Worm (Caenorhabditis elegans) whole organism, late embryonic: ENCODE data around the gene col-85.

Experiments
- C08G9.2 ChIP-seq: sonication (generic microtip); optimal IDR thresholded peaks from 2 replicates; lab custom pipeline; 2016; ENCODE audit warnings: mild to moderate bottlenecking, missing genetic modification characterization, moderate library complexity, missing compliant biosample characterization
- K09A11.1 ChIP-seq: sonication (generic microtip); optimal IDR thresholded peaks from 2 replicates; lab custom pipeline; 2017; ENCODE audit warnings: antibody characterized with exemption, mild to moderate bottlenecking, missing genetic modification characterization, missing compliant biosample characterization; ENCODE audit not compliant: insufficient read depth
- Y22D7AL.16 ChIP-seq: sonication (generic microtip); optimal IDR thresholded peaks from 2 replicates; lab custom pipeline; 2016; ENCODE audit warnings: missing genetic modification characterization, missing compliant biosample characterization
- ama-1 ChIP-seq: fragments of 150-350 bp; optimal IDR thresholded peaks from 2 replicates; lab custom pipeline; 2014
- ceh-14 ChIP-seq: sonication (generic microtip); optimal IDR thresholded peaks from 2 replicates; lab custom pipeline; 2016; ENCODE audit warnings: missing genotype, missing genetic modification characterization, missing compliant biosample characterization
- ceh-19 ChIP-seq: fragments of 200-800 bp; sonication (Bioruptor generic); optimal IDR thresholded peaks from 2 replicates; lab custom pipeline; 2018; ENCODE audit warnings: mild to moderate bottlenecking, missing genetic modification characterization, missing compliant biosample characterization
- ceh-22 ChIP-seq: sonication (generic microtip); optimal IDR thresholded peaks from 2 replicates; lab custom pipeline; 2017; ENCODE audit warnings: missing biosample characterization, missing genetic modification characterization
- ceh-34 ChIP-seq: sonication (generic microtip); optimal IDR thresholded peaks from 2 replicates; lab custom pipeline; 2016; ENCODE audit warnings: mild to moderate bottlenecking, missing genetic modification characterization, missing compliant biosample characterization
- ceh-48 ChIP-seq: sonication (generic microtip); optimal IDR thresholded peaks from 2 replicates; lab custom pipeline; 2016; ENCODE audit warnings: missing genetic modification characterization, inconsistent platforms, missing compliant biosample characterization
- ceh-6 ChIP-seq: fragments of 200-800 bp; sonication (Bioruptor generic); optimal IDR thresholded peaks from 2 replicates; lab custom pipeline; 2018; ENCODE audit warnings: mild to moderate bottlenecking, missing genetic modification characterization, missing compliant biosample characterization
- che-1 ChIP-seq: sonication (generic microtip); optimal IDR thresholded peaks from 2 replicates; lab custom pipeline; 2016; ENCODE audit warnings: mild to moderate bottlenecking, missing genetic modification characterization, missing compliant biosample characterization
- ets-4 ChIP-seq: sonication (generic microtip); optimal IDR thresholded peaks from 2 replicates; lab custom pipeline; 2016; ENCODE audit warnings: missing genetic modification characterization, missing compliant biosample characterization
- fax-1 ChIP-seq: sonication (generic microtip); optimal IDR thresholded peaks from 2 replicates; lab custom pipeline; 2016; ENCODE audit warnings: missing genotype, missing genetic modification characterization, missing compliant biosample characterization
- fkh-6 ChIP-seq: sonication (generic microtip); optimal IDR thresholded peaks from 2 replicates; lab custom pipeline; 2016; ENCODE audit warnings: missing genetic modification characterization, missing compliant biosample characterization
- hlh-30 ChIP-seq: sonication (generic microtip); optimal IDR thresholded peaks from 2 replicates; lab custom pipeline; 2017; ENCODE audit warnings: antibody characterized with exemption, missing genetic modification characterization, missing compliant biosample characterization; ENCODE audit not compliant: insufficient read depth
- lim-6 ChIP-seq: sonication (generic microtip); optimal IDR thresholded peaks from 2 replicates; lab custom pipeline; 2016; ENCODE audit warnings: missing genetic modification characterization, missing compliant biosample characterization
- lin-11 ChIP-seq: fragments of 200-800 bp; sonication (Bioruptor generic); optimal IDR thresholded peaks from 2 replicates; lab custom pipeline; 2018; ENCODE audit warnings: mild to moderate bottlenecking, missing genetic modification characterization, missing compliant biosample characterization
- madf-2 ChIP-seq: sonication (generic microtip); optimal IDR thresholded peaks from 2 replicates; lab custom pipeline; 2017; ENCODE audit warnings: missing genetic modification characterization, missing compliant biosample characterization
- mec-3 ChIP-seq: sonication (generic microtip); optimal IDR thresholded peaks from 2 replicates; lab custom pipeline; 2016; ENCODE audit warnings: borderline replicate concordance, missing genetic modification characterization, missing compliant biosample characterization
- nfya-1 ChIP-seq: sonication (generic microtip); optimal IDR thresholded peaks from 2 replicates; lab custom pipeline; 2017; ENCODE audit warnings: missing genetic modification characterization, mild to moderate bottlenecking, missing compliant biosample characterization, antibody characterized with exemption, moderate library complexity
- nhr-11 ChIP-seq: fragments of 150-350 bp; optimal IDR thresholded peaks from 2 replicates; lab custom pipeline; 2014; ENCODE audit warnings: missing biosample characterization, missing genetic modification characterization
- nhr-232 ChIP-seq: sonication (generic microtip); optimal IDR thresholded peaks from 2 replicates; lab custom pipeline; 2016; ENCODE audit warnings: missing genetic modification characterization, missing compliant biosample characterization
- pax-1 ChIP-seq: fragments of 150-350 bp; optimal IDR thresholded peaks from 2 replicates; lab custom pipeline; 2014; ENCODE audit warnings: missing biosample characterization, missing genetic modification characterization
- pha-4 ChIP-seq: fragments of 150-350 bp; optimal IDR thresholded peaks from 2 replicates; lab custom pipeline; 2018; ENCODE audit warnings: missing biosample characterization, missing genetic modification reagents, missing genetic modification characterization
- sdc-2 ChIP-seq: sonication (generic microtip); optimal IDR thresholded peaks from 2 replicates; lab custom pipeline; 2016; ENCODE audit warnings: missing genotype, missing genetic modification characterization, missing compliant biosample characterization
- sox-2 ChIP-seq: fragments of 200-800 bp; sonication (Bioruptor generic); IDR thresholded peaks from 2 replicates; pipeline ENCODE4 v1.3.6; 2022; ENCODE audit warnings: missing genetic modification reagents, missing genetic modification characterization, missing compliant biosample characterization
- sox-4 ChIP-seq: sonication (generic microtip); optimal IDR thresholded peaks from 2 replicates; lab custom pipeline; 2017; ENCODE audit warnings: mild to moderate bottlenecking, missing genetic modification characterization, inconsistent platforms, missing compliant biosample characterization
- tbx-2 ChIP-seq: sonication (generic microtip); optimal IDR thresholded peaks from 2 replicates; lab custom pipeline; 2016; ENCODE audit warnings: missing genetic modification characterization, missing compliant biosample characterization
- ttx-3 ChIP-seq: sonication (generic microtip); optimal IDR thresholded peaks from 2 replicates; lab custom pipeline; 2016; ENCODE audit warnings: missing genetic modification reagents, missing genetic modification characterization, missing compliant biosample characterization
- unc-3 ChIP-seq, 2 experiments: fragments of 200-800 bp in 1 of 2; sonication (Bioruptor generic) in 1 of 2; sonication (generic microtip) in 1 of 2; conservative IDR thresholded peaks in 1 of 2; optimal IDR thresholded peaks in 1 of 2; 2 replicates each; pipeline versions ENCODE4 v1.3.6 to Lab custom; 2016 to 2022; ENCODE audit warnings: missing compliant biosample characterization in 2 of 2, missing genetic modification characterization in 2 of 2, missing genetic modification reagents in 1 of 2
- unc-42 ChIP-seq: sonication (generic microtip); optimal IDR thresholded peaks from 2 replicates; lab custom pipeline; 2016; ENCODE audit warnings: missing genotype, missing genetic modification characterization, missing compliant biosample characterization
- unc-55 ChIP-seq: sonication (generic microtip); optimal IDR thresholded peaks from 2 replicates; lab custom pipeline; 2017; ENCODE audit warnings: missing biosample characterization, missing genetic modification reagents, missing genetic modification characterization

The col-85 gene

DNA sequence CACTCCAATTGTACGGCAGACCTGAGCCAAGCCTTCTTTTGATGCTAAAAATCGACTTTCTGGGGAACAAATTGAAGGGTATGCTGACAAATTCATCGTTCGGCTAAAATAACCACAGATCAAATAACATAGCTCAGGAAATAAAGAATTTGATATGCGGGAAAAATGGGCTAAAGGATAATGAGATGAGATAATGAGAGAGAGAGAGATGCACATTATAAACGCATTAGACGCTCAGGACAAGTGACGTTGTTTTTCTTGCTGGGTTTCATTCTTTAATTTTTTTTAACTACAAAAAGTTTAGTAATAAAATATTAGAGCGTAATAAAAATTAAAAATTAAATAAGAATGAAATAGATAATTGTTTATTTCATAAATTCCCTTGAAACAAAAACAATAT is 19.7 kb upstream of the col-85 start, which contains the start of gene srh-69:
Gene srh-69, minus strand, starts transcription at position 101 of the 400 bp plus-strand sequence.
- no peak for TF ChIP-seq Y22D7AL.16 (tag; lab: Kevin White, UChicago)
- TF ChIP-seq, all 69 proteins: peak for 0

DNA sequence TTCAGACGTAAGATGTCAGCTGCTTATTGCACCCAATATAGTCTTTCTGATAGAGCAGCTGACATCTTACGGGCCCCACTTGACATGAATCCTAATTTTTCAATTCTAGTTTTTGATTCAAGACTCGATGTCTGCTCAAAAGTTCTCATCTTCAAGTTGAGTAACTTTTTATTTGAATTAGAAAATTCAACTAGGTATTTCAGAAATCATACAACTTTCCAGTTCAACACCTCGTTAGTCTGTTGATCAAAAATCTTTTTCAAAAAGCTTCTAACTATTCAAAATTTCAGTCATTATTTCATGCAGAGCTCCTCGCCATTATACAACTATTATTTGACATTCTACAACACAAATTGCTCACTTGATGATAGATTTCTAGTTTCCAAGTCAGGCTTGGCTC is 17.0 kb upstream of the col-85 start, which contains the start of gene srh-73:
Gene srh-73, plus strand, starts transcription at position 301 of the 400 bp plus-strand sequence.
- TF ChIP-seq ceh-14 (tag; lab: Kevin White, UChicago), result no peak
- TF ChIP-seq sox-4 (tag; lab: Kevin White, UChicago), result no peak
- TF ChIP-seq mec-3 (tag; lab: Kevin White, UChicago), result no peak

DNA sequence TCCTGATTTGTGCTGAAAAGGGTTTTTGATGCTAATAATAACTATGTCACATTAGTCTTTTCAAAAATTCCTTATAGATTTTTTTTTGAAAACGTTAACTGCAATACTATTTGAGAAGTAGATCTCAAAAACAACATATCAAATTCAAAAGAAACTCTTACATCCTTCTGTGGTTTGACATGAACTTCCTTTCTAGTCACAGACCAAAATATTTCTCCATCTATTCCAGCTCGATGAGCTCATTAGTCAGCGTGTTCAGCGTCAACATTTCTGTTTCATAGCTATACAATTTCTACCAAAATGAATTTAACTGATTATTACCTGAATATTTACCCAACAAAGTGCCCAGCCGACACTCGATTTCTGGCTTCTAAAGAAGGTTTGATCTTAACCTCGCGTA is 13.8 kb upstream of the col-85 start, which contains the start of gene srh-67:
Gene srh-67, plus strand, starts transcription at position 301 of the 400 bp plus-strand sequence.
- TF ChIP-seq ttx-3 (no peak), C08G9.2 (no peak), ceh-22 (no peak)

DNA sequence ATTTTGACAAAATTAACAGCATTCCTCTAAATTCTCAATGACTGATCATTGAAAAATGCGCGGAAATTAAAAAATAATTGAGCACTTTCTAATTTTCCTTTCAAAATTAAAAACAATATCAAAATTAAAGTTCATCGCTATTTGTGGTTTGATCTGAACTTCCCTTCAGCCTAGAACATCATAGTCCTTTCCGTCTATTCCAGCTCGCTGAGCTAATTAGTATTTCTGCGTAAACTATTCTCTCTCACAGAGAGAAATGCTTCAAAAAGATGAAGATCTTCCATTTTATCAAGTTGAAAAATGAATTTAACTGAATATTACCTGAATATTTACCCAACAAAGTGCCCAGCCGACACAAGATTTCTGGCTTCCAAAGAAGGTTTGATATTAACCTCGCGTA is 12.1 kb upstream of the col-85 start, which contains the start of gene srh-68:
Gene srh-68, plus strand, starts transcription at position 301 of the 400 bp plus-strand sequence.
- TF ChIP-seq ceh-19 (GFP tag; lab: Kevin White, UChicago) (no peak), ama-1 (lab: Kevin White, UChicago) (no peak), ceh-48 (tag; lab: Kevin White, UChicago) (no peak), fax-1 (tag; lab: Kevin White, UChicago) (no peak)

DNA sequence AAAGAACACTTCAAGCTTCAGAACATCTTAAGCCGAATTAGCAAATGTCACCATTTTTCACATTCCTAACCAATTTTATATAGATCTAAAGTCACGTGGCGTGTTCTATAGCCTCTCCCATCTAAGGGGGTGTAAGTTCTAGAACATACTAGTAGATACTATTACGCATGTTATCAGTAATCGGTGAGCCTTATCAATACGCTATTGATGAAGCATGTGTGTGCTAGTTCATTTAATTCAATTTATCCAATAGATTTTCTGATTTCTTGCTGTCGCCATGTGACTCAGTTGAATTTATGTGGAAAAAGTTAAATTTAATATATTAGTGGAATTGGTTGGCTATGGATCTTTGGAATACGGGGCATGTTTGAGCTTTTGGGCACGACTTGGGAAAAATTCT is 11.6 kb upstream of the col-85 start:
- TF ChIP-seq nfya-1 (no peak), lin-11 (no peak), ceh-34 (no peak), nhr-11 (tag; lab: Kevin White, UChicago) (no peak)

DNA sequence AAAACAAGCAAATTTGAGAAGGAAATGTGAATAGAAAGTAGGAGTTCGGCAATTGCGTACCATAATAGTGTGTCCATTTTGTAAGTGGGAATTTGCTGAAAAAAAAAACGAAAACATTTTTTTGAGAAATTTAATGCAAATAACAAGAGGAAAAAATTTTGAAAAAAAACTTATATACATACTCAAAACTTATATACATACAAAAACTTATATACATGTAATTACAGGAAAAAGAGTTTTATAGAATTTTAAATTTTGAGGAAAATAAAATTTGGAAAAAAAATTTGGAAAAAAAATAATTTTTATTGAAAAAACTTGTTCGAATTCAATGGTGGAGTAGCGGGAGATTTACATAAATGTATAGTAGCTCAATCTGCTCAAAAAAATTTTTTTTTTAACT is 7.9 kb upstream of the col-85 start, which contains the start of gene ador-1:
Gene ador-1, minus strand, starts transcription at position 101 of the 400 bp plus-strand sequence.
- TF ChIP-seq sdc-2, result no peak
- no peak for TF ChIP-seq pha-4 (tag; lab: Kevin White, UChicago)
- no peak for TF ChIP-seq ets-4 (tag; lab: Kevin White, UChicago)
- TF ChIP-seq ceh-6 (GFP tag; lab: Kevin White, UChicago), result no peak
- TF ChIP-seq pax-1 (tag; lab: Kevin White, UChicago), result no peak
- no peak for TF ChIP-seq K09A11.1 (tag; lab: Kevin White, UChicago)
- TF ChIP-seq hlh-30 (tag; lab: Kevin White, UChicago), result no peak
- TF ChIP-seq fax-1 (tag; lab: Kevin White, UChicago), result no peak
- no peak for TF ChIP-seq nhr-232 (tag; lab: Kevin White, UChicago)
- no peak for TF ChIP-seq lim-6 (tag; lab: Kevin White, UChicago)
- no peak for TF ChIP-seq unc-3 (GFP tag; conservative IDR thresholded peaks at IDR 0.05; lab: Robert Waterston, UW)
- no peak for TF ChIP-seq unc-3 (tag; optimal IDR thresholded peaks at IDR 0.05; lab: Kevin White, UChicago)
- no peak for TF ChIP-seq unc-55 (GFP tag; lab: Kevin White, UChicago)
- TF ChIP-seq sox-2, result no peak
- no peak for TF ChIP-seq fkh-6 (tag; lab: Kevin White, UChicago)
- no peak for TF ChIP-seq che-1 (tag; lab: Kevin White, UChicago)

DNA sequence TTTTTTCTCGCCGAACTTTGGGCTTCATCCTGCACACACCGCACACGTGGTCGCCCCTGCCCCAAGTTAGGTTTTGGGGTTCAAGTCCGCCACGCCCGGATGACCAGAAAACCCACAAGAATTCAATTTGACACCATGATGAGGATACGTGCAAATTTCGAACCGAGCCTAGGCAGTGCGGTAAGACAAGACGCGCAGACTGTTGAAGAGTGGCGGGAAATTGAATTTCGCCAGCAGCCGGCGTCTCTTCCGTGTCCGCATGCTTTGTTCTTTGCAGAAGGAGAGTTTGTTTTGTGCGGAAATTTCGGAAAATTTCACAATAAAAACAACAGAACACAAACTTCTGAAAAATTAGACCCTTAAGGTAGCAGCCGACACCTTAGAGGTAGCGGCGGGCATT is 5.1 kb upstream of the col-85 start:
- TF ChIP-seq unc-42 (tag; lab: Kevin White, UChicago) (peak; percentile 92), mec-3 (tag; lab: Kevin White, UChicago) (no peak), madf-2 (tag; lab: Kevin White, UChicago) (no peak), tbx-2 (no peak)
- TF ChIP-seq, all 69 proteins: peak for 1
